Fruit fly (Drosophila melanogaster): ENCODE data around the gene Flacc.
A peak's percentile ranks its signal among the peaks of the same experiment; 100 is the strongest.

The Flacc gene

DNA sequence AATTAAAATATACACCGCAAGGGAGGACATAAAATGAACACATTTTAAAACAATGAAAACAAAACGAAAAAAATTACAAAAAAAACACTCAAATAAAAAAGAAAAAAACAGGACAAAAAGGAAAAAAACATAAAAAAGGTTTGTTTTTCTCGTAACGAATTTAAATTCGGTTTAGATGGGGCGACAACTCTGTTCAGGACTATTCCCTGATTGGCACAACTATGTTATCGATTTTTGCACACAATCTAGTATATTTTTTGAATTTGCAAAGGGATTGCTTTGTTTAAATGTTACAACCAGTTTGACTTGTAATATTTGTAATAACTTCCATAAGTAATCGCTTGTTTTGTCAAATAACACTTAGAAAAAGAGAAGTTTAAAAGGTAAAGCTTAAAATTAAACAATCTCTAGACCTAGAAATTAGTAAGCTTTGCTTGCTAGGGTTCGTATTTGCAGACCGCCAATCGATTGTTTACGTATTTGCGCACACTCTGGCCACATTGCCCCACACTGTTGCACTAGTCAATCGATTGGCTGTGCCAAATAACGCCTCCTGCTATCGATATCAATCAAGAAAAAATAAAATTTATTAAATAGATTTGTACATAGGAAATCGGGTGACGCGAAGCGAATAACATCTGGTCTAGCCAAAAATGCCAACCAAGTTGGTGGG is 9.3 kb downstream of the Flacc start, which contains the start of gene CG7332 (continued):
- no peak for TF ChIP-seq Six4 (GFP tag; optimal IDR thresholded peaks at IDR 0.05)
- TF ChIP-seq CG8478 (optimal IDR thresholded peaks at IDR 0.05), result no peak
- no peak for TF ChIP-seq CG17328 (GFP tag; IDR thresholded peaks at IDR 0.05)
- TF ChIP-seq unc-4 (GFP tag; IDR thresholded peaks at IDR 0.05; ENCODE audit: partially characterized antibody), result peak; percentile 50; the same call in 1 of the 2 replicates
- no peak for TF ChIP-seq Abd-B (GFP tag; optimal IDR thresholded peaks at IDR 0.05)
- no peak for TF ChIP-seq CG31388 (GFP tag; optimal IDR thresholded peaks at IDR 0.05)
- no peak for TF ChIP-seq CG6654 (GFP tag; optimal IDR thresholded peaks at IDR 0.05)
- TF ChIP-seq da (GFP tag; optimal IDR thresholded peaks at IDR 0.05), result no peak
- peak; percentile 68 for TF ChIP-seq gfzf (GFP tag; optimal IDR thresholded peaks at IDR 0.05)
- peak; percentile 28 for TF ChIP-seq CG4617 (GFP tag; optimal IDR thresholded peaks at IDR 0.05; ENCODE audit: borderline replicate concordance)
- no peak for TF ChIP-seq Gug (GFP tag; IDR thresholded peaks at IDR 0.05)
- peak; percentile 42 for TF ChIP-seq nerfin-2 (GFP tag; IDR thresholded peaks at IDR 0.05; ENCODE audit: partially characterized antibody)
- no peak for TF ChIP-seq pho (GFP tag; optimal IDR thresholded peaks at IDR 0.05)
- 0 out of 2 replicates have a peak, but pooled peaks have one; percentile 11 for TF ChIP-seq CG2129 (GFP tag; IDR thresholded peaks at IDR 0.05; ENCODE audit: partially characterized antibody)
- TF ChIP-seq twi (tag; optimal IDR thresholded peaks at IDR 0.05), result no peak
- TF ChIP-seq HLH4C (GFP tag; IDR thresholded peaks at IDR 0.05; ENCODE audit: partially characterized antibody), result peak; percentile 76
- TF ChIP-seq CG14441 (GFP tag; IDR thresholded peaks at IDR 0.05), result no peak
- peak; percentile 8 for TF ChIP-seq lilli (GFP tag; optimal IDR thresholded peaks at IDR 0.05)
- TF ChIP-seq chinmo (GFP tag; IDR thresholded peaks at IDR 0.05; ENCODE audit: partially characterized antibody), result no peak
- no peak for TF ChIP-seq psq (GFP tag; optimal IDR thresholded peaks at IDR 0.05)
- no peak for TF ChIP-seq HLHmδ (GFP tag; optimal IDR thresholded peaks at IDR 0.05)
- TF ChIP-seq CG4730 (GFP tag; IDR thresholded peaks at IDR 0.05), result no peak
- TF ChIP-seq CG1233 (GFP tag; optimal IDR thresholded peaks at IDR 0.05), result no peak
- TF ChIP-seq CG12659 (GFP tag; optimal IDR thresholded peaks at IDR 0.05), result peak; percentile 39
- peak; percentile 64; the same call in 1 of the 4 replicates for TF ChIP-seq Dll (GFP tag; IDR thresholded peaks at IDR 0.05; ENCODE audit: partially characterized antibody)
- no peak for TF ChIP-seq fd102C (GFP tag; optimal IDR thresholded peaks at IDR 0.05)
- TF ChIP-seq stwl (tag; optimal IDR thresholded peaks at IDR 0.05), result peak; percentile 66
- peak; percentile 14 for TF ChIP-seq CG2712 (tag; optimal IDR thresholded peaks at IDR 0.05)
- TF ChIP-seq sna (GFP tag; IDR thresholded peaks at IDR 0.05; ENCODE audit: partially characterized antibody), result peak; percentile 43; the same call in 1 of the 2 replicates
- peak; percentile 54; the same call in 1 of the 3 replicates for TF ChIP-seq Opbp (GFP tag; IDR thresholded peaks at IDR 0.05; ENCODE audit: partially characterized antibody)
- TF ChIP-seq CG32767 (GFP tag; IDR thresholded peaks at IDR 0.05), result no peak
- peak; percentile 15 for TF ChIP-seq az2 (GFP tag; optimal IDR thresholded peaks at IDR 0.05)
- TF ChIP-seq so (GFP tag; IDR thresholded peaks at IDR 0.05), result no peak
- no peak for TF ChIP-seq yki (optimal IDR thresholded peaks at IDR 0.05)
- peak; percentile 25 for TF ChIP-seq CG17359 (tag; optimal IDR thresholded peaks at IDR 0.05)
- TF ChIP-seq tna (GFP tag; IDR thresholded peaks at IDR 0.05; ENCODE audit: partially characterized antibody), result peak; percentile 65; the same call in 1 of the 2 replicates
- TF ChIP-seq vvl (GFP tag; IDR thresholded peaks at IDR 0.05), result no peak
- TF ChIP-seq pzg (GFP tag; optimal IDR thresholded peaks at IDR 0.05), result peak; percentile 65
- TF ChIP-seq onecut (GFP tag; IDR thresholded peaks at IDR 0.05), result peak; percentile 50; the same call in 1 of the 2 replicates
- TF ChIP-seq CG15514 (GFP tag; optimal IDR thresholded peaks at IDR 0.05), result peak; percentile 47
- TF ChIP-seq row (GFP tag; IDR thresholded peaks at IDR 0.05), result peak; percentile 29; the same call in 1 of the 3 replicates
- TF ChIP-seq CG2116 (GFP tag; optimal IDR thresholded peaks at IDR 0.05), result peak; percentile 94
- no peak for TF ChIP-seq CG10209 (GFP tag; optimal IDR thresholded peaks at IDR 0.05)
- TF ChIP-seq MBD-R2 (GFP tag; IDR thresholded peaks at IDR 0.05), result peak; percentile 44
- TF ChIP-seq chn (GFP tag; optimal IDR thresholded peaks at IDR 0.05), result no peak
- no peak for TF ChIP-seq CG2202 (tag; optimal IDR thresholded peaks at IDR 0.05)
- TF ChIP-seq dimm (GFP tag; IDR thresholded peaks at IDR 0.05), result no peak
- peak; percentile 66 for TF ChIP-seq Bgb (GFP tag; IDR thresholded peaks at IDR 0.05; ENCODE audit: partially characterized antibody)
- peak; percentile 79; the same call in 2 of the 3 replicates for TF ChIP-seq CG11560 (tag; IDR thresholded peaks at IDR 0.05)
